Worm (Caenorhabditis elegans) whole organism, L4/young adult: ENCODE data around the gene tag-191.

Source experiments
- W03F9.2 ChIP-seq: fragments of 150-350 bp; optimal IDR thresholded peaks from 2 replicates; lab custom pipeline; 2014; ENCODE audit warnings: missing biosample characterization, missing genetic modification characterization
- dao-5 ChIP-seq: sonication (generic microtip); optimal IDR thresholded peaks from 2 replicates; lab custom pipeline; 2016; ENCODE audit warnings: missing genotype, missing genetic modification characterization, moderate library complexity, missing compliant biosample characterization
- him-1 ChIP-seq: sonication (generic microtip); optimal IDR thresholded peaks from 2 replicates; lab custom pipeline; 2016; ENCODE audit warnings: missing genotype, missing genetic modification reagents, missing genetic modification characterization, missing compliant biosample characterization

tag-191 gene

DNA sequence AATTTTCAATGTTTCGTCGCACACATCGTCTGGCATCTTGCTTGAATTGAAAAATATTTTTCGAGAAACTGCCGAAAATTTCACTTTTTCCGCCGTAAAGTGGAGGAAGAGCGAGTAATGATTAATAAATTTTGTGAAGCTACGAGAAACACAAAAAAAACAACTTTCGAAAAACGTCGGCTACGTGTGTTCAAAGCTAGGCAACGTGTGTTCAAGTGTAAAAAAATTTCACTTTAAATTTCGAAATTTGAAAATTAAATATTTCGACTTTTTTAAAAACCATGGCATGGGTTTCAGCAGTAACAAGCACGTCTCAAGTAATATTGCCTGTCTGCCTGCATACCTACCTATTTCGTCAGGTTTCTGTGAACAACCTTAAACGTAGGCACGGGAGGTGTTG lies at the start of gene tag-191:
TSS of gene tag-191 (minus strand) at position 101 of the 400 bp plus-strand sequence.
- TF ChIP-seq dao-5 = no peak
- no peak for TF ChIP-seq him-1 (tag; lab: Kevin White, UChicago)
- no peak for TF ChIP-seq W03F9.2 (tag; lab: Kevin White, UChicago)

DNA sequence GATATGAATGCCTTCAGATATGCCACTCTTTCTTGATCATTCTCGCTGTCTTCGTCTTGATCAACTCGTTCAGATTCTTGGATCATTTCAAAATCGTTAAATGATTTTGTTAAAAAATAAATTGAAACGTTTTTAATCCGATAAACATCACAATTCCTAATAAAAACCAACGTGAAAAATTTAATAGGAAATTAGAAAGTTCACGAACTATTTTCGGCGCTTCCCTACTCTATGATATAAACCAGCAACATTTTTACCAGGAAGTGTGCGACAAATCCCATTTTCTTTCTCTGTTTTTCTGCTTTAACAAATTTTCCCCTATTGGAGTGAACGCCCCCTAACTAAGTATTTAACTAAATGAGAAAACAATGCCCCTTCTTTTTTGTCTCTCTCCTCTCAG lies 49.2 kb upstream of the tag-191 start, which contains the start of gene Y40H4A.2:
TSS of gene Y40H4A.2 (minus strand) at position 101 of the 400 bp plus-strand sequence.
- TF ChIP-seq dao-5 (no peak), W03F9.2 (tag; lab: Kevin White, UChicago) (no peak), him-1 (tag; lab: Kevin White, UChicago) (no peak)

DNA sequence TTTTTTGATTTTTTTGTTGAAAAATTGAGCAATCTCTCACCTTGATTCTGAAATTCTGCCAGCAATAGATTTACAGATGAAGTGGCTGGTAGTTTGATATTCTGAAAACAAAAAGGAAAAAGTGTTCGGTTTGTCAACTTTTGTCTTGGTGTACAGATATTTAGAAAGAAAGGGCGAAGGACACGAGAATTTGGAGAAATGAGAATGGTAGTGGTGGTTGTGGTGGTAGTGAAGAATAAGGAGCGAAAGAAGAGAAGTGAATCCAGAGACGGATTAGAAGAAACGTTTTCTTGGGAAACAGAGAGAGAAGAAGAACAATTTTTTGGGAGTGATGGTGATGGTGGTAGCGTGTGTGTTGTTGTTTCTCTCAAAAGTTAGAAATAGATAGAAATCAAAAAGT lies 43.4 kb upstream of the tag-191 start, which contains the start of gene gar-3:
TSS of gene gar-3 (minus strand) at position 101 of the 400 bp plus-strand sequence.
- TF ChIP-seq dao-5 (no peak), W03F9.2 (tag; lab: Kevin White, UChicago) (no peak), him-1 (tag; lab: Kevin White, UChicago) (no peak)

DNA sequence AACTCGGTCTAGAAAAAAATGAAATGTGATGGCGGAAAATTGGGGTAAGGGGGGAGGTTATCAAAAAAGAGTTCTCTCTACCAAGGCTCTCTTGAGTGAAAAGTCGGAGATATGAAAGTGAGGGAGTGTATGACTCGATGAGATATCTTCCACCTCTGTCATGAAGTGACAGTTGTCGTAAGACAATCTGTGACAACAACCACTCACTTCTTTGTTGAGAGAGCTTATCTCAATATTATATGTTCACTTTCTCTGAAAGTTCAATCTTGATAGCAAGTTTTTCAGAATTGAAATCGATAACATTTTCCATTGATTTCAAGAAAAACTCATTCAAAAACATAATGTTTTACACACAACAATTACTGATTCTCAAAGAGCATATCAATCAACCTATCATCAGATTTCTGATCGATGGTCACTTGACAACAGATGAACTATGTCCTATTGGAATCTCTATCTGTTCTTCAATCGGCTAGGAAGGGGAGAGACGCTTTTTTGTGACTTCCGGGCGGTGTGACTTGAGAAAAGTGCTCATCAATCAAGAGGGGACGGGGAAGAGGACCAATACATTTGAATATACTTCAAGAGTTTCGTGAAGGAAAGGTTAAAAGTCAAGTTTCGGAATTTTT lies 40.7 kb upstream of the tag-191 start:
- no peak for TF ChIP-seq dao-5
- TF ChIP-seq him-1 (tag; lab: Kevin White, UChicago) = no peak
- TF ChIP-seq W03F9.2 (tag; lab: Kevin White, UChicago) = no peak

DNA sequence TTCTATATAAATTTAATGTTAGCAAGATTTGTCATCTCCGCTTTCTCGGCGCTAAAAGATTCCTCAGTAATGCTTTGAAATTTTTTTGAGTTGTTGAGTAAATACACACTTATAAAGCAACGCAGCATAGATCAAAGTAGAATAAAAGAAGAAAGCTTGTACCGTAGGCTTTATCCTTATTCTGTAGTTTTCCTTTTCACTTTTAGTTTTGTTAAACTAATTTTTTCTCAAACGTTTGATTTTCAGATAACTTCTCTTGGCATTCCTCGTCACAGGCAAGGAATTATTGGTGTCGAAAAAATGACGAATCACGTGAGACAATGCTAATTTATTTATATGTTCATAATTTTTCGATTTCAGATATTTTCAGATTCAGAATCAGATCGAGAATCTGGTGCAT lies 26.4 kb upstream of the tag-191 start, which contains the start of gene C53A5.11:
TSS of gene C53A5.11 (plus strand) at position 301 of the 400 bp plus-strand sequence.
- TF ChIP-seq dao-5 (no peak), W03F9.2 (tag; lab: Kevin White, UChicago) (no peak), him-1 (tag; lab: Kevin White, UChicago) (no peak)

DNA sequence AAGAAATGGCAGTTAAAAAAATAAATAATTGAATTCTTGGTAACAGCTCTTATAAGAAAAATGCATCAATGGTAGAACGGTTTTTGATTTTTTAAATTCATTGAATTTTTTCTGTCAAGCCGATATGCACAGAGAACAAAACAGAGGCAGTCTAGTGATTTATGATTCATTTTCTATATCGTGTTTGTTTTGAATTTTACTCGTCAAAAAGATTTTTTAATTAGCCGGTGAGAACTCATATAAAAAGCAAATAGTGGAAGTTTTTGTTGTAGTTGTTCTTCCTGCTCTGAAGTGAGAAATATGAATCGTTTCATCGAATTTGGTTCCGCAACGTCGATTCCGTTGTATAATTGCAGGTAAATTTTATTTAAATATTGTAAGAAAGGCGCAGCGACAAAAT lies 23.1 kb upstream of the tag-191 start, which contains the start of gene srt-32:
TSS of gene srt-32 (plus strand) at position 301 of the 400 bp plus-strand sequence.
- TF ChIP-seq dao-5 (no peak), W03F9.2 (tag; lab: Kevin White, UChicago) (no peak), him-1 (tag; lab: Kevin White, UChicago) (no peak)

DNA sequence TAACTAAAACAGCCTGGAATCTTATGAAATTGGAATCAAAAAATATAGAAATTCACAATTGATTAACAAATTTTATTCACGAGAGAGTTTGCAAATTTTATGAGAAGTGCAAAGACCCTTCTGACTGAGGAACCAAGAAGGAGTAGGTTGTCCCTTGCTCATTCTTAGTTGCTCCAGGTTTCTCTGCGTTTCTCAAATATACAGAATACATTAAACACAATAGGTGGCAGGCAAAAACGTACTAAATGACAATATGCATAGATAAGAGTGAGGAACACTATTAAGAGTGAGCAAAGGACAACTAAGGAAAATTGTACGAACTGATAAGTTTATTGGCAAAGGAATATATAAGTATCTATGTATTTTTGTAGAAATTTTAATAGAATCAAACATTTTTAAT lies 22.6 kb upstream of the tag-191 start, which contains the start of gene C53A5.9:
TSS of gene C53A5.9 (minus strand) at position 101 of the 400 bp plus-strand sequence.
- TF ChIP-seq him-1 (tag; lab: Kevin White, UChicago) = no peak
- TF ChIP-seq dao-5 = no peak
- TF ChIP-seq W03F9.2 (tag; lab: Kevin White, UChicago) = no peak

DNA sequence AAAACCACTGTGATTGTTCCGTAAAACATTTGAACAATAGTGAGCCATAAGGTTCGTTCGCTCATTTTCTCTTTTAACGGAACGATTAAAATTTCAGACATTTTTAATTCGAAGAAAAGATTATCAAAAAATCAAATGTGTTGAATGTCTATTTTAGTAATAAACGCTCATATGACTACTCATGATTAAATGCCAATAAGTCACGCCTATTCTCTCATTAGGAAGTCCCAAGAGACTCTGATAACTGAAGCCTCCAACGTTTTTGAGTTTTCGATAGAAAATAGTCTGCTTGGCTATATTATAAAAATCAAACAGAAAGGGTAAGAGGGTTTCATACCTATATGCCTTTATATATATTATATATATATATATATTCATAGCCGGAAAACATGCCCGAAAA lies 20.0 kb upstream of the tag-191 start, which contains the start of gene srg-47:
TSS of gene srg-47 (minus strand) at position 101 of the 400 bp plus-strand sequence.
- TF ChIP-seq dao-5 (no peak), him-1 (tag; lab: Kevin White, UChicago) (no peak), W03F9.2 (tag; lab: Kevin White, UChicago) (no peak)

DNA sequence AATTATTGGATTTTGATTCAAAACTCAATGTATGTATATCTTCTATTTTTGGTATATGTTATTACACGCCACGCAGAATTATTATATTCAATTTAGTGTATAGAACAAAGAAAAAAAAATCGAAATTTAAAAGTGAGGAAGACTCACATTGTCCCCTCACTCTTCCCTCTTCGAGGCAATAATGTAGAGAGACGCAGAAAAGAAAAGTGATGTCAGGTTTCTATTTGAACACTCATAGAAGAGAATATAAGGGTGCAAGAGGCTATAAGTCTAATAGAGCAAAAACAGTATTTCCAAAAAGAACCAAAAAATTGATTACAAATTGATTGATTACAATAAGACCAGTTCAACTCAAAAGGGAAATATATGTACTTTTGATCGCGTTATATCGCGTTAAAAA lies 12.3 kb upstream of the tag-191 start:
- TF ChIP-seq W03F9.2 (tag; lab: Kevin White, UChicago) = no peak
- no peak for TF ChIP-seq dao-5
- TF ChIP-seq him-1 (tag; lab: Kevin White, UChicago) = no peak

DNA sequence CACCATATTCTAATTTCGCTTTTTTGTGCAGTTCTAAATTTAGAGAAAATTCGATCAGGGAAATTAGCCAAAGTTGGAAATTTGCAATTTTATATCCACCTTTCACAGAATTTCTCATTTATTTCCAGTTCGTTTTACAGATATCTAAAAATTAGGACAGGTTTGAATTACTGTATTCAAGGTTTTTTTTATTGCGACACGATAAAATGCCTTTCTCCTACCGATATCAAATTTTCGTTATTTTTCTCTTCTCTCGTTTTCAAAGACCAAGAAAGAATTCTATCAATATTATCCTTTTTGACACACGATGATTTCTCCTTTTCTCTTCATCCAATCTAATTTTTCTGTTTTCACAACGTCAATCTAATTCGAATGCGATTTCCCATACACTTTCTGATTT lies 10.4 kb upstream of the tag-191 start, which contains the start of gene C53A5.13:
TSS of gene C53A5.13 (plus strand) at position 301 of the 400 bp plus-strand sequence.
- TF ChIP-seq him-1 (tag; lab: Kevin White, UChicago) (no peak), W03F9.2 (tag; lab: Kevin White, UChicago) (no peak), dao-5 (no peak)

DNA sequence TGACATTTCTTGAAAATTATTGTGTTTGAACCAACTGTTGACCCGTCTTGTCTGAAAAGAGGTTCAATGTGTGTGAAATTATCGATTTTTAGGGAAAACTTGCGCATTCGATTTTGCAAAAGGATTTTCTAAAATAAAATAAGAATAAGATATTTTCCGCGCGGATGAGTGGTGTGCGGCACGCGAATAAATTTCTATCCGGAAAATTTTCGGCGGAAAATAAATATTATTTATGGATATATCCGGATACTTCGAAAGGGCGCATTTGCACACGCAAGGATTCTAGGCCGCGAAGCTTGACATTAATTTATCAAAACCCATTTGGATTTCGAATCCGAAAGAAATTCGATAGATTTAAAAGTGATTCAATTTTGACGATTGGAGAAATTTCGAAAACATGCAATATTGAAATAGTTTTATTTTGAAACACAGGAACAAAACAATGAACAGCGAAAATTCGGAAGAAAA lies 9.7 kb upstream of the tag-191 start, which contains the start of gene rike-1:
TSS of gene rike-1 (minus strand) at position 51 of the 468 bp plus-strand sequence.
- TF ChIP-seq him-1 (tag; lab: Kevin White, UChicago) = no peak
- TF ChIP-seq dao-5 = no peak
- no peak for TF ChIP-seq W03F9.2 (tag; lab: Kevin White, UChicago)

DNA sequence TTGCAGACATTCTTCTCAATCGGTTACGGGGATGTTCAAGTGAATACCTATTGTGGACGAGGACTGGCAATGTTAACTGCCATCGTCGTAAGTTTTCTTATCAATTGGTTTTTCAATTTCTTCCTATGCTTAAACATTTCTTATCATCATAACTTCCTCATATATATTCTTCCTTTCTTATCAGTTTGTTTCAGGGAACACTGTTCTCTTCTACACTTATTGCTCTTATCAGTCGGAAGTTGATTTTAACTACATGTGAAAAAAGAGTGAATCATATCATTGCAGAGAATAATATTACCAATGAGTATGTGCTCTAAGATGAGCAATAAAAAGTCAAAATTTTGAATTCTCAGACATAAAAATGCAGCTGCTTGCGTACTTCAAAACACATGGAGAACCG lies 6.0 kb upstream of the tag-191 start:
- no peak for TF ChIP-seq dao-5
- no peak for TF ChIP-seq him-1 (tag; lab: Kevin White, UChicago)
- no peak for TF ChIP-seq W03F9.2 (tag; lab: Kevin White, UChicago)

DNA sequence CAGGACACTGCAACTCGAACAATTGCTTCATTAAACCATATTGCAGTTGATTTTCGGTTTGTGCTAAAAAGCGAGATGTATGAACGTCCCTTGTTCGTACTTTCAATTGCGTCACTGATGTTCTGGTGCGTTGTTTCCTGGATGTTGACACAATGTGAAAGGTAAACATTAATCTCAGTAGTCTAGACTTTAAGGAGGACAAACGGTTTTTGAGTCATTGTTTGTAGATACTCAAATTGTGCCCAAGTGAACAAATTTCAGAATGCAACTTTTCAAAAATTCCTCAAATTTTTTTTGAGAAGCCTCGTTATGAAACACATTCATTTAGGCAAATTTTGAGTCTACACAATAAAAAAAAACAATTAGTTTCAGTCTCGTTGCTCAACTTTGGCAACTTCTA lies 4.8 kb upstream of the tag-191 start:
- TF ChIP-seq W03F9.2 (tag; lab: Kevin White, UChicago) (no peak), him-1 (tag; lab: Kevin White, UChicago) (no peak), dao-5 (no peak)

DNA sequence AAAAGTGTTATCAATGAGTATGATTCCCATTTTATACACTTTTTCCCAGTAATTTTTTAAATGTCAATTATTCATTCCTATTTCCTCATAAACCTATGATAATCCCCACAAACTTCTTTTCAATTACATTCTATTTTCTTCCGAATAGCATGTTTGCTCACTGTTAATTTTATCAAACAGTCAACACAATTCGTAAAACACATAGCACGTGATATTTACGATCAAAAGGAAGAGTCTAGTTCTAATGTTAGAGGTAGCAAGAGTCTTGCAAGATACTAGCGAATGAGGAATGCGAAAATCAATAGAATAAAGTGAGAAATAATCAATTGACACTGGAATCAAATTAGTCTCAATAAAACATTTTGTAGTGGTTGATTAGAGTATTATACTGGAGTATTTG lies 3.2 kb upstream of the tag-191 start:
- TF ChIP-seq W03F9.2 (tag; lab: Kevin White, UChicago) (no peak), dao-5 (no peak), him-1 (tag; lab: Kevin White, UChicago) (no peak)
